Fruit fly (Drosophila melanogaster) whole organism, wandering third instar larva: ENCODE data around the gene plh.

Experiments used
- brk ChIP-seq: fragments of 200-800 bp; sonication (Bioruptor generic); optimal IDR thresholded peaks from 2 replicates; lab custom pipeline; 2016; ENCODE audit warnings: missing biosample characterization, mild to moderate bottlenecking, missing genetic modification characterization
- fru ChIP-seq: fragments of 200-800 bp; sonication (Bioruptor generic); optimal IDR thresholded peaks from 3 replicates; lab custom pipeline; 2016; ENCODE audit warnings: missing biosample characterization, mild to moderate bottlenecking, missing genetic modification characterization
- pan ChIP-seq: fragments of >200 bp; optimal IDR thresholded peaks from 2 replicates; lab custom pipeline; 2017
- psq ChIP-seq: fragments of 200-800 bp; sonication (Bioruptor generic); optimal IDR thresholded peaks from 3 replicates; lab custom pipeline; 2017; ENCODE audit warnings: missing biosample characterization, mild to moderate bottlenecking, missing genetic modification characterization, moderate library complexity

- no peak for TF ChIP-seq brk (GFP tag; lab: Kevin White, UChicago)
- no peak for TF ChIP-seq pan (lab: Kevin White, UChicago)
- no peak for TF ChIP-seq fru
- no peak for TF ChIP-seq psq (GFP tag; lab: Kevin White, UChicago)
Measured at dm6 chr3R:5020915-5021412, 10.1 kb upstream of the plh start.
